Worm (Caenorhabditis elegans) whole organism, L2 larva: ENCODE data around the gene mdf-1.

Experiments used
- aly-2 ChIP-seq: fragments of 150-350 bp; optimal IDR thresholded peaks from 2 replicates; lab custom pipeline; 2014; ENCODE audit warnings: missing biosample characterization, missing genetic modification characterization
- peb-1 ChIP-seq: fragments of 150-350 bp; optimal IDR thresholded peaks from 2 replicates; lab custom pipeline; 2014; ENCODE audit warnings: missing biosample characterization, missing genetic modification characterization

ce11 chrV:9587619-9588018, 43.6 kb upstream of the mdf-1 start:
- TF ChIP-seq peb-1 (tag; lab: Kevin White, UChicago): no peak
- TF ChIP-seq aly-2 (tag; lab: Kevin White, UChicago): no peak
